Fruit fly (Drosophila melanogaster) whole organism, embryonic: ENCODE data around the gene CG9992.
A peak's percentile ranks its signal among the peaks of the same experiment; 100 is the strongest.

Experiments
- Abd-B ChIP-seq: fragments of 200-800 bp; sonication (Bioruptor generic); optimal IDR thresholded peaks from 2 replicates; lab custom pipeline; 2018; ENCODE audit warnings: missing biosample characterization, mild to moderate bottlenecking, missing genetic modification characterization, moderate library complexity
- Asciz ChIP-seq: fragments of 200-800 bp; sonication (Bioruptor generic); optimal IDR thresholded peaks from 2 replicates; lab custom pipeline; 2017; ENCODE audit warnings: missing biosample characterization, mild to moderate bottlenecking, missing genetic modification characterization, missing genetic modification reagents
- Bgb ChIP-seq: fragments of 200-800 bp; sonication (Bioruptor generic); IDR thresholded peaks from 2 replicates; pipeline ENCODE4 v1.3.6; 2022; ENCODE audit warnings: missing biosample characterization, missing genetic modification characterization; ENCODE audit not compliant: partially characterized antibody
- CG10147 ChIP-seq: fragments of 200-800 bp; sonication (Bioruptor generic); optimal IDR thresholded peaks from 2 replicates; lab custom pipeline; 2019; ENCODE audit warnings: missing biosample characterization, mild to moderate bottlenecking, missing genetic modification characterization, moderate library complexity
- CG10267 ChIP-seq: fragments of 200-800 bp; sonication (Bioruptor generic); optimal IDR thresholded peaks from 2 replicates; lab custom pipeline; 2018; ENCODE audit warnings: missing biosample characterization, mild to moderate bottlenecking, missing genetic modification characterization, moderate library complexity
- CG10959 ChIP-seq: fragments of 200-800 bp; sonication (Bioruptor generic); IDR thresholded peaks from 2 replicates; pipeline ENCODE4 v1.3.6; 2022; ENCODE audit warnings: missing biosample characterization, missing genetic modification characterization
- CG11695 ChIP-seq: fragments of 200-800 bp; sonication (Bioruptor generic); IDR thresholded peaks from 3 replicates; pipeline ENCODE4 v1.3.6; 2022; ENCODE audit warnings: missing biosample characterization, missing genetic modification characterization
- CG1233 ChIP-seq: fragments of 200-800 bp; sonication (Bioruptor generic); optimal IDR thresholded peaks from 4 replicates; lab custom pipeline; 2018; ENCODE audit warnings: missing biosample characterization, mild to moderate bottlenecking, missing genetic modification characterization
- CG14860 ChIP-seq: fragments of 200-800 bp; sonication (Bioruptor generic); IDR thresholded peaks from 3 replicates; pipeline ENCODE4 v1.3.6; 2022; ENCODE audit warnings: missing biosample characterization, missing genetic modification characterization; ENCODE audit not compliant: partially characterized antibody
- CG15696 ChIP-seq: fragments of 200-800 bp; sonication (Bioruptor generic); optimal IDR thresholded peaks from 2 replicates; lab custom pipeline; 2019; ENCODE audit warnings: missing biosample characterization, mild to moderate bottlenecking, missing genetic modification characterization, moderate library complexity
- CG18476 ChIP-seq: fragments of 200-800 bp; sonication (Bioruptor generic); optimal IDR thresholded peaks from 2 replicates; lab custom pipeline; 2016; ENCODE audit warnings: missing biosample characterization, mild to moderate bottlenecking, missing genetic modification characterization
- CG2199 ChIP-seq: fragments of 200-800 bp; sonication (Bioruptor generic); IDR thresholded peaks from 3 replicates; pipeline ENCODE4 v1.3.6; 2022; ENCODE audit warnings: missing biosample characterization, missing genetic modification characterization
- CG31224 ChIP-seq: fragments of 200-800 bp; sonication (Bioruptor generic); IDR thresholded peaks from 2 replicates; pipeline ENCODE4 v1.3.6; 2022; ENCODE audit warnings: missing biosample characterization, missing genetic modification characterization
- CG31365 ChIP-seq: fragments of 200-800 bp; sonication (Bioruptor generic); optimal IDR thresholded peaks from 2 replicates; lab custom pipeline; 2018; ENCODE audit warnings: missing biosample characterization, mild to moderate bottlenecking, missing genetic modification characterization
- CG3847 ChIP-seq: fragments of 200-800 bp; sonication (Bioruptor generic); IDR thresholded peaks from 2 replicates; pipeline ENCODE4 v1.3.6; 2022; ENCODE audit warnings: missing biosample characterization, missing genetic modification characterization
- CG4617 ChIP-seq: fragments of 200-800 bp; sonication (Bioruptor generic); optimal IDR thresholded peaks from 3 replicates; lab custom pipeline; 2016; ENCODE audit warnings: missing biosample characterization, missing genetic modification characterization, borderline replicate concordance
- CG5953 ChIP-seq: fragments of 200-800 bp; sonication (Bioruptor generic); IDR thresholded peaks from 2 replicates; pipeline ENCODE4 v1.3.6; 2022; ENCODE audit warnings: missing biosample characterization, missing genetic modification characterization
- Fer1 ChIP-seq: fragments of 200-800 bp; sonication (Bioruptor generic); optimal IDR thresholded peaks from 2 replicates; lab custom pipeline; 2017; ENCODE audit warnings: missing biosample characterization, mild to moderate bottlenecking, missing genetic modification characterization
- Fer2 ChIP-seq: fragments of 200-800 bp; sonication (Bioruptor generic); optimal IDR thresholded peaks from 2 replicates; lab custom pipeline; 2018; ENCODE audit warnings: missing biosample characterization, mild to moderate bottlenecking, missing genetic modification characterization, moderate library complexity
- HmgZ ChIP-seq: fragments of 200-800 bp; sonication (Bioruptor generic); optimal IDR thresholded peaks from 2 replicates; lab custom pipeline; 2018; ENCODE audit warnings: missing biosample characterization, mild to moderate bottlenecking, missing genetic modification characterization
- Hr3 ChIP-seq: fragments of 200-800 bp; sonication (Bioruptor generic); optimal IDR thresholded peaks from 3 replicates; lab custom pipeline; 2016; ENCODE audit warnings: missing biosample characterization, missing genetic modification characterization
- Hr51 ChIP-seq, 2 experiments: fragments of 200-800 bp; sonication (Bioruptor generic); optimal IDR thresholded peaks; 2 replicates in 1 of 2; 3 replicates in 1 of 2; lab custom pipeline; 2016 to 2018; ENCODE audit warnings: missing biosample characterization in 2 of 2, missing genetic modification characterization in 2 of 2, mild to moderate bottlenecking in 1 of 2, moderate library complexity in 1 of 2
- Lim3 ChIP-seq: fragments of 200-800 bp; sonication (Bioruptor generic); IDR thresholded peaks from 2 replicates; pipeline ENCODE4 v1.3.6; 2022; ENCODE audit warnings: missing biosample characterization, missing genetic modification characterization
- MTF-1 ChIP-seq: fragments of 200-800 bp; sonication (Bioruptor generic); optimal IDR thresholded peaks from 2 replicates; lab custom pipeline; 2018; ENCODE audit warnings: missing biosample characterization, mild to moderate bottlenecking, missing genetic modification characterization, borderline replicate concordance
- Ssrp ChIP-seq: fragments of 200-800 bp; sonication (Bioruptor generic); optimal IDR thresholded peaks from 2 replicates; lab custom pipeline; 2018; ENCODE audit warnings: missing biosample characterization, mild to moderate bottlenecking, missing genetic modification characterization, moderate library complexity
- Taf1 ChIP-seq: fragments of 200-800 bp; sonication (Bioruptor generic); IDR thresholded peaks from 2 replicates; pipeline ENCODE4 v1.3.6; 2022; ENCODE audit warnings: missing biosample characterization, missing genetic modification characterization
- ap ChIP-seq: fragments of 200-800 bp; sonication (Bioruptor generic); IDR thresholded peaks from 2 replicates; pipeline ENCODE4 v1.3.6; 2022; ENCODE audit warnings: missing biosample characterization, missing genetic modification characterization
- cas ChIP-seq: fragments of 200-800 bp; sonication (Bioruptor generic); IDR thresholded peaks from 2 replicates; pipeline ENCODE4 v1.3.6; 2022; ENCODE audit warnings: missing biosample characterization, missing genetic modification characterization
- caup ChIP-seq: fragments of 200-800 bp; sonication (Bioruptor generic); optimal IDR thresholded peaks from 3 replicates; lab custom pipeline; 2017; ENCODE audit warnings: missing biosample characterization, mild to moderate bottlenecking, missing genetic modification characterization, moderate library complexity; ENCODE audit not compliant: severe bottlenecking
- chif ChIP-seq, 2 experiments: fragments of 200-800 bp; sonication (Bioruptor generic); optimal IDR thresholded peaks; 3 replicates each; lab custom pipeline; 2016; ENCODE audit warnings: missing biosample characterization in 2 of 2, missing genetic modification characterization in 2 of 2
- corto ChIP-seq: fragments of 200-800 bp; sonication (Bioruptor generic); optimal IDR thresholded peaks from 2 replicates; lab custom pipeline; 2016; ENCODE audit warnings: missing biosample characterization, mild to moderate bottlenecking, missing genetic modification characterization, moderate library complexity
- dati ChIP-seq: fragments of 200-800 bp; sonication (Bioruptor generic); IDR thresholded peaks from 2 replicates; pipeline ENCODE4 v1.3.6; 2022; ENCODE audit warnings: missing biosample characterization, missing genetic modification characterization
- esg ChIP-seq: fragments of 200-800 bp; sonication (Bioruptor generic); conservative IDR thresholded peaks from 2 replicates; pipeline ENCODE4 v1.3.6; 2022; ENCODE audit warnings: missing biosample characterization, missing genetic modification characterization
- eve ChIP-seq, 2 experiments: fragments of >200 bp; optimal IDR thresholded peaks; 2 replicates each; lab custom pipeline; 2017; ENCODE audit warnings: missing biosample characterization in 2 of 2, missing genetic modification characterization in 2 of 2
- gro ChIP-seq: fragments of 200-800 bp; sonication (Bioruptor generic); optimal IDR thresholded peaks from 2 replicates; lab custom pipeline; 2016; ENCODE audit warnings: missing biosample characterization, missing genetic modification characterization
- jigr1 ChIP-seq: fragments of 200-800 bp; sonication (Bioruptor generic); IDR thresholded peaks from 3 replicates; pipeline ENCODE4 v1.3.6; 2022; ENCODE audit warnings: missing biosample characterization, missing genetic modification characterization
- kay ChIP-seq: fragments of 200-800 bp; sonication (Bioruptor generic); optimal IDR thresholded peaks from 2 replicates; lab custom pipeline; 2016; ENCODE audit warnings: missing biosample characterization, missing genetic modification characterization
- lab ChIP-seq: fragments of 200-800 bp; sonication (Bioruptor generic); optimal IDR thresholded peaks from 3 replicates; lab custom pipeline; 2017; ENCODE audit warnings: missing biosample characterization, missing genetic modification characterization, mild to moderate bottlenecking, moderate library complexity, missing genetic modification reagents
- psq ChIP-seq: fragments of 200-800 bp; sonication (Bioruptor generic); optimal IDR thresholded peaks from 2 replicates; lab custom pipeline; 2017; ENCODE audit warnings: missing biosample characterization, missing genetic modification characterization
- pzg ChIP-seq: fragments of 200-800 bp; sonication (Bioruptor generic); optimal IDR thresholded peaks from 3 replicates; lab custom pipeline; 2018; ENCODE audit warnings: missing biosample characterization, mild to moderate bottlenecking, missing genetic modification characterization, moderate library complexity
- ro ChIP-seq: fragments of 200-800 bp; sonication (Bioruptor generic); IDR thresholded peaks from 2 replicates; pipeline ENCODE4 v1.3.6; 2022; ENCODE audit warnings: missing biosample characterization, missing genetic modification characterization
- sd ChIP-seq: fragments of 200-800 bp; sonication (Bioruptor generic); optimal IDR thresholded peaks from 3 replicates; lab custom pipeline; 2018; ENCODE audit warnings: missing biosample characterization, mild to moderate bottlenecking, missing genetic modification characterization, moderate library complexity
- seq ChIP-seq: fragments of 200-800 bp; sonication (Bioruptor generic); IDR thresholded peaks from 2 replicates; pipeline ENCODE4 v1.3.6; 2022; ENCODE audit warnings: missing biosample characterization, missing genetic modification characterization
- stwl ChIP-seq: fragments of 200-800 bp; sonication (Bioruptor generic); optimal IDR thresholded peaks from 3 replicates; lab custom pipeline; 2018; ENCODE audit warnings: missing biosample characterization, mild to moderate bottlenecking, missing genetic modification characterization, moderate library complexity
- tgo ChIP-seq: fragments of 200-800 bp; sonication (Bioruptor generic); IDR thresholded peaks from 3 replicates; pipeline ENCODE4 v1.3.6; 2022; ENCODE audit warnings: missing biosample characterization, missing genetic modification characterization
- twi ChIP-seq: fragments of 200-800 bp; optimal IDR thresholded peaks from 2 replicates; lab custom pipeline; 2019; ENCODE audit warnings: missing biosample characterization, mild to moderate bottlenecking, missing genetic modification characterization, moderate library complexity
- unc-4 ChIP-seq: fragments of 200-800 bp; sonication (Bioruptor generic); IDR thresholded peaks from 2 replicates; pipeline ENCODE4 v1.3.6; 2022; ENCODE audit warnings: missing biosample characterization, missing genetic modification characterization; ENCODE audit not compliant: partially characterized antibody
- zf30C ChIP-seq: fragments of 200-800 bp; sonication (Bioruptor generic); optimal IDR thresholded peaks from 3 replicates; lab custom pipeline; 2018; ENCODE audit warnings: missing biosample characterization, mild to moderate bottlenecking, missing genetic modification characterization

CG9992 gene

DNA sequence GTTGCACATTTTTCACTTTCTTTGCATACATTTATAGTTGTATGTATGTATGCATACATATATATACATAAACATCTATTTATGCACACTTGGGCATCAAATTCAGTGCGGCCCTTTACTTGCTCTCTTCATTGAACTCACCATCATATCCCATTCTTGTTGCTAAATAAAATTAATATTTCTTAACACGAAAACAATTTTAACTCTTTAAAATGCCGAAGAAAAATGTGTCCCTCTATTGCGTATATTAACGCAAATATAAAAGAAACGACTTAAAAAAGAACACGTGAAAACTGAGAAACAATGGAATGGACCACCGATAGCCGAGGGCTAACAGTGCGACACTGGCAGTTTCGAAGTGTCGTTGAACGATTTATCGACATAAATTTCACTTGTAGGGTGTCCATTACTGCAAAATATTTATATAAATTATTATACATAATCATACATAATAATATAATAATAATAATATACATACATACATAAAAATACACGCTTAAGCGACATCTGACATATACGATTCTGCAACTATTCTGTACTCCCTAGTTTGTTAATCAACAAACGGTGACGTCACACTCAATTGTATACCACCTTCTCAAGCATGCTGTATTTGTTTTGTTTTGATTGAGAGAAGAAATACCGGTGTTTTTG lies 25.9 kb downstream of the CG9992 start, which contains the start of the genes U2af50 and PIG-Q (continued):
- TF ChIP-seq gro (GFP tag; lab: Kevin White, UChicago) = no peak
- TF ChIP-seq eve (GFP tag; optimal IDR thresholded peaks at IDR 0.05; lab: Kevin White, UChicago) = no peak
- TF ChIP-seq CG2199 (GFP tag; lab: Robert Waterston, UW) = peak; percentile 93
- no peak for TF ChIP-seq CG14860 (GFP tag; lab: Robert Waterston, UW)
- peak; percentile 1 for TF ChIP-seq zf30C
- no peak; the same call in 2 of the 3 replicates for TF ChIP-seq jigr1 (GFP tag; lab: Robert Waterston, UW)
- TF ChIP-seq CG15696 = peak; percentile 92
- peak; percentile 93 for TF ChIP-seq CG3847
- peak; percentile 68 for TF ChIP-seq CG5953 (GFP tag; lab: Robert Waterston, UW)
- peak; percentile 69 for TF ChIP-seq kay (GFP tag; lab: Kevin White, UChicago)
- peak; percentile 90 for TF ChIP-seq CG11695 (GFP tag; lab: Robert Waterston, UW)
- TF ChIP-seq CG10267 (tag; lab: Kevin White, UChicago) = peak; percentile 87
- peak; percentile 66 for TF ChIP-seq stwl
- peak; percentile 89 for TF ChIP-seq caup (GFP tag; lab: Kevin White, UChicago)
- TF ChIP-seq CG1233 = peak; percentile 91
- peak; percentile 51 for TF ChIP-seq pzg (GFP tag; lab: Kevin White, UChicago)
- TF ChIP-seq cas (GFP tag; lab: Robert Waterston, UW) = peak; percentile 74; the same call in 1 of the 2 replicates
- TF ChIP-seq tgo (GFP tag; lab: Robert Waterston, UW) = peak; percentile 93
- TF ChIP-seq dati (GFP tag; lab: Robert Waterston, UW) = peak; percentile 50; the same call in 1 of the 2 replicates
- peak; percentile 88; the same call in 1 of the 2 replicates for TF ChIP-seq seq (GFP tag; lab: Robert Waterston, UW)
- peak; percentile 78 for TF ChIP-seq psq (GFP tag; lab: Kevin White, UChicago)
- TF ChIP-seq Abd-B (GFP tag; lab: Kevin White, UChicago) = peak; percentile 96
- peak; percentile 90 for TF ChIP-seq esg
- TF ChIP-seq Hr51 (GFP tag; optimal IDR thresholded peaks at IDR 0.05; lab: Kevin White, UChicago) = peak; percentile 45 to 94
- TF ChIP-seq CG18476 (GFP tag; lab: Kevin White, UChicago) = peak; percentile 84
- TF ChIP-seq HmgZ (tag; lab: Kevin White, UChicago) = peak; percentile 94
- peak; percentile 87; the same call in 1 of the 2 replicates for TF ChIP-seq ap (GFP tag; lab: Robert Waterston, UW)
- peak; percentile 62 for TF ChIP-seq CG4617 (GFP tag; lab: Kevin White, UChicago)
- TF ChIP-seq chif (GFP tag; optimal IDR thresholded peaks at IDR 0.05; lab: Kevin White, UChicago) = peak; percentile 12 to 68
- no peak for TF ChIP-seq corto
- TF ChIP-seq twi (tag; lab: Kevin White, UChicago) = peak; percentile 89
- peak; percentile 86 for TF ChIP-seq CG31224 (GFP tag; lab: Robert Waterston, UW)
- TF ChIP-seq CG10959 (GFP tag; lab: Robert Waterston, UW) = peak; percentile 87
- TF ChIP-seq lab (GFP tag; lab: Kevin White, UChicago) = no peak
- TF ChIP-seq unc-4 (GFP tag; lab: Robert Waterston, UW) = peak; percentile 42; the same call in 1 of the 2 replicates
- peak; percentile 94 for TF ChIP-seq Hr3
- peak; percentile 78 for TF ChIP-seq Fer2 (tag; lab: Kevin White, UChicago)
- peak; percentile 88 for TF ChIP-seq CG10147
- peak; percentile 34; the same call in 1 of the 2 replicates for TF ChIP-seq Bgb (GFP tag; lab: Robert Waterston, UW)
- peak; percentile 91 for TF ChIP-seq Fer1
- no peak for TF ChIP-seq CG31365
- TF ChIP-seq Taf1 (GFP tag; lab: Robert Waterston, UW) = peak; percentile 89
- TF ChIP-seq sd (tag; lab: Kevin White, UChicago) = peak; percentile 87
- no peak; the same call in 1 of the 2 replicates for TF ChIP-seq Lim3 (GFP tag; lab: Robert Waterston, UW)
- TF ChIP-seq MTF-1 (GFP tag; lab: Kevin White, UChicago) = no peak
- TF ChIP-seq ro (GFP tag; lab: Robert Waterston, UW) = peak; percentile 82
- peak; percentile 94 for TF ChIP-seq Ssrp (tag; lab: Kevin White, UChicago)
- TF ChIP-seq Asciz = peak; percentile 90
